Worm (Caenorhabditis elegans): Measurements from ENCODE around the gene K06A9.2.

DNA sequence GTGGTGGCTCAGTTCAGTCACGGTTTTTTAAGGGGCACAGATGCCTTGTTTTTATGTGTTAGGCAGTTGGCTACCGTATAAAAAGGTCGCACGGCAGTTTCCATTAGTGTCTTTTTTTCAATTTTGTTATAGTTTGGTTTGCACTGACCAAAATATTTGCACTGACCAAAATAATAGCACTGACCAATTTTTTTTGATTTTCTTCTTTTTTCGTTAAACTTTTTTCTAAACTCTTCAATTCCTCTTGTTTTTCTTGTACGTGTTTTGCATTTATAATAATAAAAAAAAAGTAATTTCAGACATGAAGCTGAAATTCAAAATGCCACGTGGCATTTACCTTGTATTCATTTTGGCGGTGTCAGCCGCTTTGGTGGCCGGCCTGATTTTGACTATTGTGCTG, 32.2 kb downstream of the K06A9.2 start, which contains the start of gene H02F09.3:
- no peak for TF ChIP-seq him-1 (tag; optimal IDR thresholded peaks at IDR 0.05)
- TF ChIP-seq W03F9.2 (tag; optimal IDR thresholded peaks at IDR 0.05): no peak
